Fruit fly (Drosophila melanogaster): ENCODE results near the gene ghi.

DNA sequence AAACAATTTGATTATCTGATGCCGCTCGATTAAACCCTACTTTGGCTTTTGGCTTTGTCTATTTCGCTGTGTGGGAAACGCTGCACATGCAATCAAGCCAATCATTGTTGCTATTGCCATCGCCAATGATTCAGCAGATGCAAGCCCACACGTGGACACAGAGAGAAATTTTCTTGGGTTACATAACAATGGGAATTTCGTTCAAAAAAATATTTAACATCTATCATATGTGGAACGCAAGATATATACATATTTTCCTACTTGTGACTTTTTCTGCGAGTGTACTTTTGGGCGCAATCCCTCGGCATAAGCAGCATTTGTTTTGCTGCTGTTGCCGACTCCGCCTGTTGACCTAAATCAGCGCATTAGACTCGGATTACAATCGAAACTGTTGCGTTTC, 32.3 kb upstream of the ghi start:
- TF ChIP-seq pad (GFP tag; optimal IDR thresholded peaks at IDR 0.05) = no peak
- no peak for TF ChIP-seq CG14711 (tag; optimal IDR thresholded peaks at IDR 0.05)
- peak; percentile 54 for TF ChIP-seq tj (GFP tag; optimal IDR thresholded peaks at IDR 0.05)
- TF ChIP-seq CG7101 (tag; optimal IDR thresholded peaks at IDR 0.05) = no peak
- TF ChIP-seq kay (GFP tag; ENCODE audit: borderline replicate concordance) = no peak
- TF ChIP-seq toe (GFP tag; optimal IDR thresholded peaks at IDR 0.05) = no peak
- TF ChIP-seq Mnt (GFP tag; optimal IDR thresholded peaks at IDR 0.05) = no peak
- peak; percentile 40 to 63 for TF ChIP-seq cnc (optimal IDR thresholded peaks at IDR 0.05)
- TF ChIP-seq CG11617 (GFP tag; optimal IDR thresholded peaks at IDR 0.05) = no peak
- TF ChIP-seq CG12768 (GFP tag; optimal IDR thresholded peaks at IDR 0.05) = peak; percentile 24
- TF ChIP-seq CG7045 (GFP tag; optimal IDR thresholded peaks at IDR 0.05) = no peak
- peak; percentile 38 for TF ChIP-seq Hr96 (GFP tag; optimal IDR thresholded peaks at IDR 0.05)
